Fruit fly (Drosophila melanogaster) whole organism, embryonic: ENCODE data around the gene JMJD5.

ENCODE experiments used
- Abd-B ChIP-seq: fragments of 200-800 bp; sonication (Bioruptor generic); optimal IDR thresholded peaks from 2 replicates; lab custom pipeline; 2018; ENCODE audit warnings: missing biosample characterization, mild to moderate bottlenecking, missing genetic modification characterization, moderate library complexity
- Adf1 ChIP-seq: fragments of 200-800 bp; sonication (Bioruptor generic); IDR thresholded peaks from 2 replicates; pipeline ENCODE4 v1.3.6; 2022; ENCODE audit warnings: missing biosample characterization, missing genetic modification characterization
- C15 ChIP-seq: fragments of 200-800 bp; sonication (Bioruptor generic); IDR thresholded peaks from 3 replicates; pipeline ENCODE4 v1.3.6; 2022; ENCODE audit warnings: missing biosample characterization, missing genetic modification characterization
- CG10209 ChIP-seq: fragments of 200-800 bp; sonication (Bioruptor generic); optimal IDR thresholded peaks from 3 replicates; lab custom pipeline; 2017; ENCODE audit warnings: missing biosample characterization, mild to moderate bottlenecking, missing genetic modification characterization, missing genetic modification reagents
- CG10565 ChIP-seq: fragments of 200-800 bp; sonication (Bioruptor generic); optimal IDR thresholded peaks from 3 replicates; lab custom pipeline; 2016; ENCODE audit warnings: missing biosample characterization, mild to moderate bottlenecking, missing genetic modification characterization
- CG11093 ChIP-seq: fragments of 200-800 bp; sonication (Bioruptor generic); IDR thresholded peaks from 3 replicates; pipeline ENCODE4 v1.3.6; 2022; ENCODE audit warnings: missing biosample characterization, missing genetic modification characterization
- CG12155 ChIP-seq: fragments of 200-800 bp; sonication (Bioruptor generic); optimal IDR thresholded peaks from 3 replicates; lab custom pipeline; 2016; ENCODE audit warnings: missing biosample characterization, missing genetic modification characterization
- CG12219 ChIP-seq: fragments of 200-800 bp; sonication (Bioruptor generic); optimal IDR thresholded peaks from 3 replicates; lab custom pipeline; 2018; ENCODE audit warnings: missing biosample characterization, mild to moderate bottlenecking, missing genetic modification characterization
- CG12942 ChIP-seq: fragments of 200-800 bp; sonication (Bioruptor generic); optimal IDR thresholded peaks from 3 replicates; lab custom pipeline; 2016; ENCODE audit warnings: missing biosample characterization, missing genetic modification characterization
- CG14441 ChIP-seq: fragments of 200-800 bp; sonication (Bioruptor generic); IDR thresholded peaks from 2 replicates; pipeline ENCODE4 v1.3.6; 2022; ENCODE audit warnings: missing biosample characterization, missing genetic modification characterization
- CG14965 ChIP-seq: fragments of 200-800 bp; sonication (Bioruptor generic); optimal IDR thresholded peaks from 2 replicates; lab custom pipeline; 2016; ENCODE audit warnings: missing biosample characterization, missing genetic modification characterization, borderline replicate concordance
- CG1529 ChIP-seq: fragments of 200-800 bp; sonication (Bioruptor generic); optimal IDR thresholded peaks from 3 replicates; lab custom pipeline; 2018; ENCODE audit warnings: missing biosample characterization, missing genetic modification characterization
- CG15514 ChIP-seq: fragments of 200-800 bp; sonication (Bioruptor generic); optimal IDR thresholded peaks from 3 replicates; lab custom pipeline; 2017; ENCODE audit warnings: missing biosample characterization, missing genetic modification characterization, mild to moderate bottlenecking, moderate library complexity, missing genetic modification reagents
- CG1602 ChIP-seq: fragments of 200-800 bp; sonication (Bioruptor generic); optimal IDR thresholded peaks from 3 replicates; lab custom pipeline; 2016; ENCODE audit warnings: missing biosample characterization, missing genetic modification characterization
- CG2199 ChIP-seq: fragments of 200-800 bp; sonication (Bioruptor generic); IDR thresholded peaks from 3 replicates; pipeline ENCODE4 v1.3.6; 2022; ENCODE audit warnings: missing biosample characterization, missing genetic modification characterization
- CG2202 ChIP-seq: fragments of 200-800 bp; sonication (Bioruptor generic); optimal IDR thresholded peaks from 2 replicates; lab custom pipeline; 2018; ENCODE audit warnings: missing biosample characterization, mild to moderate bottlenecking, missing genetic modification characterization
- CG2712 ChIP-seq: fragments of 200-800 bp; optimal IDR thresholded peaks from 3 replicates; lab custom pipeline; 2019; ENCODE audit warnings: missing biosample characterization, mild to moderate bottlenecking, missing genetic modification characterization, moderate library complexity
- CG31224 ChIP-seq: fragments of 200-800 bp; sonication (Bioruptor generic); IDR thresholded peaks from 2 replicates; pipeline ENCODE4 v1.3.6; 2022; ENCODE audit warnings: missing biosample characterization, missing genetic modification characterization
- CG33557 ChIP-seq: fragments of 200-800 bp; sonication (Bioruptor generic); optimal IDR thresholded peaks from 2 replicates; lab custom pipeline; 2019; ENCODE audit warnings: missing biosample characterization, mild to moderate bottlenecking, missing genetic modification characterization, moderate library complexity
- CG7357 ChIP-seq: fragments of 200-800 bp; sonication (Bioruptor generic); IDR thresholded peaks from 3 replicates; pipeline ENCODE4 v1.3.6; 2022; ENCODE audit warnings: missing biosample characterization, missing genetic modification characterization
- CG8359 ChIP-seq: fragments of 200-800 bp; sonication (Bioruptor generic); optimal IDR thresholded peaks from 2 replicates; lab custom pipeline; 2017; ENCODE audit warnings: missing biosample characterization, mild to moderate bottlenecking, missing genetic modification characterization, borderline replicate concordance
- CG9437 ChIP-seq: fragments of 200-800 bp; sonication (Bioruptor generic); optimal IDR thresholded peaks from 2 replicates; lab custom pipeline; 2018; ENCODE audit warnings: missing biosample characterization, mild to moderate bottlenecking, missing genetic modification characterization
- Deaf1 ChIP-seq: fragments of 200-800 bp; optimal IDR thresholded peaks from 3 replicates; lab custom pipeline; 2019; ENCODE audit warnings: missing biosample characterization, mild to moderate bottlenecking, missing genetic modification characterization, moderate library complexity
- Dek ChIP-seq: fragments of 200-800 bp; sonication (Bioruptor generic); optimal IDR thresholded peaks from 3 replicates; lab custom pipeline; 2019; ENCODE audit warnings: missing biosample characterization, mild to moderate bottlenecking, missing genetic modification characterization, moderate library complexity
- Lim3 ChIP-seq: fragments of 200-800 bp; sonication (Bioruptor generic); IDR thresholded peaks from 2 replicates; pipeline ENCODE4 v1.3.6; 2022; ENCODE audit warnings: missing biosample characterization, missing genetic modification characterization
- Max ChIP-seq: fragments of 200-800 bp; sonication (Bioruptor generic); optimal IDR thresholded peaks from 2 replicates; lab custom pipeline; 2016; ENCODE audit warnings: missing biosample characterization, mild to moderate bottlenecking, missing genetic modification characterization
- Nf-YB ChIP-seq: fragments of 200-800 bp; sonication (Bioruptor generic); optimal IDR thresholded peaks from 3 replicates; lab custom pipeline; 2019; ENCODE audit warnings: missing biosample characterization, mild to moderate bottlenecking, missing genetic modification characterization, moderate library complexity
- NfI ChIP-seq: fragments of 200-800 bp; sonication (Bioruptor generic); optimal IDR thresholded peaks from 3 replicates; lab custom pipeline; 2018; ENCODE audit warnings: missing biosample characterization, mild to moderate bottlenecking, missing genetic modification characterization, moderate library complexity
- ara ChIP-seq: fragments of 200-800 bp; sonication (Bioruptor generic); IDR thresholded peaks from 2 replicates; pipeline ENCODE4 v1.3.6; 2022; ENCODE audit warnings: missing biosample characterization, missing genetic modification characterization
- bowl ChIP-seq: fragments of 200-800 bp; sonication (Bioruptor generic); IDR thresholded peaks from 2 replicates; pipeline ENCODE4 v1.3.6; 2022; ENCODE audit warnings: missing biosample characterization, missing genetic modification characterization
- btn ChIP-seq: fragments of 200-800 bp; sonication (Bioruptor generic); optimal IDR thresholded peaks from 2 replicates; lab custom pipeline; 2016; ENCODE audit warnings: missing biosample characterization, missing genetic modification characterization
- chm ChIP-seq: fragments of 200-800 bp; sonication (Bioruptor generic); IDR thresholded peaks from 2 replicates; pipeline ENCODE4 v1.3.6; 2022; ENCODE audit warnings: missing biosample characterization, missing genetic modification characterization
- croc ChIP-seq: fragments of 200-800 bp; sonication (Bioruptor generic); conservative IDR thresholded peaks from 3 replicates; pipeline ENCODE4 v1.3.6; 2022; ENCODE audit warnings: missing biosample characterization, missing genetic modification characterization
- crol ChIP-seq: fragments of 200-800 bp; sonication (Bioruptor generic); IDR thresholded peaks from 2 replicates; pipeline ENCODE4 v1.3.6; 2022; ENCODE audit warnings: missing biosample characterization, missing genetic modification characterization
- eve ChIP-seq, 2 experiments: fragments of >200 bp; optimal IDR thresholded peaks; 2 replicates each; lab custom pipeline; 2017; ENCODE audit warnings: missing biosample characterization in 2 of 2, missing genetic modification characterization in 2 of 2
- fru ChIP-seq: fragments of >200 bp; optimal IDR thresholded peaks from 2 replicates; lab custom pipeline; 2017
- h ChIP-seq: fragments of >200 bp; optimal IDR thresholded peaks from 2 replicates; lab custom pipeline; 2017
- inv ChIP-seq: fragments of 200-800 bp; sonication (Bioruptor generic); IDR thresholded peaks from 2 replicates; pipeline ENCODE4 v1.3.6; 2022; ENCODE audit warnings: missing biosample characterization, missing genetic modification characterization; ENCODE audit not compliant: partially characterized antibody
- lola ChIP-seq, 3 experiments: fragments of >200 bp in 2 of 3; fragments of 200-800 bp in 1 of 3; sonication (Bioruptor generic) in 1 of 3; optimal IDR thresholded peaks; 2 replicates each; lab custom pipeline; 2017 to 2019; ENCODE audit warnings: missing biosample characterization in 3 of 3, missing genetic modification characterization in 3 of 3, mild to moderate bottlenecking in 1 of 3, moderate library complexity in 1 of 3
- maf-S ChIP-seq: fragments of 200-800 bp; sonication (Bioruptor generic); optimal IDR thresholded peaks from 2 replicates; lab custom pipeline; 2016; ENCODE audit warnings: missing biosample characterization, missing genetic modification characterization
- mam ChIP-seq: fragments of 200-800 bp; sonication (Bioruptor generic); optimal IDR thresholded peaks from 3 replicates; lab custom pipeline; 2016; ENCODE audit warnings: missing biosample characterization, missing genetic modification characterization
- otp ChIP-seq: fragments of 200-800 bp; sonication (Bioruptor generic); IDR thresholded peaks from 3 replicates; pipeline ENCODE4, ENCODE4 v1.3.6; 2022; ENCODE audit warnings: missing biosample characterization, missing genetic modification characterization
- pan ChIP-seq, 4 experiments: fragments of >200 bp in 3 of 4; fragments of 200-800 bp in 1 of 4; sonication (Bioruptor generic) in 1 of 4; optimal IDR thresholded peaks in 3 of 4; IDR thresholded peaks in 1 of 4; 2 replicates each; pipeline versions ENCODE4 v1.3.6 to Lab custom; 2017 to 2022; ENCODE audit warnings: missing biosample characterization in 2 of 4, missing genetic modification characterization in 2 of 4, mixed read lengths in 1 of 4
- seq ChIP-seq: fragments of 200-800 bp; sonication (Bioruptor generic); IDR thresholded peaks from 2 replicates; pipeline ENCODE4 v1.3.6; 2022; ENCODE audit warnings: missing biosample characterization, missing genetic modification characterization
- sima ChIP-seq: fragments of 200-800 bp; sonication (Bioruptor generic); optimal IDR thresholded peaks from 2 replicates; lab custom pipeline; 2016; ENCODE audit warnings: missing biosample characterization, missing genetic modification characterization
- sna ChIP-seq: fragments of 200-800 bp; sonication (Bioruptor generic); IDR thresholded peaks from 2 replicates; pipeline ENCODE4 v1.3.6; 2022; ENCODE audit warnings: missing biosample characterization, missing genetic modification characterization; ENCODE audit not compliant: partially characterized antibody
- so ChIP-seq: fragments of 200-800 bp; sonication (Bioruptor generic); IDR thresholded peaks from 3 replicates; pipeline ENCODE4 v1.3.6; 2022; ENCODE audit warnings: missing biosample characterization, missing genetic modification characterization
- usp ChIP-seq: fragments of >200 bp; optimal IDR thresholded peaks from 2 replicates; lab custom pipeline; 2017; ENCODE audit warnings: missing biosample characterization, missing genetic modification characterization
- zen ChIP-seq: fragments of 200-800 bp; sonication (Bioruptor generic); optimal IDR thresholded peaks from 3 replicates; lab custom pipeline; 2018; ENCODE audit warnings: missing biosample characterization, mild to moderate bottlenecking, missing genetic modification characterization, moderate library complexity

Gene JMJD5

DNA sequence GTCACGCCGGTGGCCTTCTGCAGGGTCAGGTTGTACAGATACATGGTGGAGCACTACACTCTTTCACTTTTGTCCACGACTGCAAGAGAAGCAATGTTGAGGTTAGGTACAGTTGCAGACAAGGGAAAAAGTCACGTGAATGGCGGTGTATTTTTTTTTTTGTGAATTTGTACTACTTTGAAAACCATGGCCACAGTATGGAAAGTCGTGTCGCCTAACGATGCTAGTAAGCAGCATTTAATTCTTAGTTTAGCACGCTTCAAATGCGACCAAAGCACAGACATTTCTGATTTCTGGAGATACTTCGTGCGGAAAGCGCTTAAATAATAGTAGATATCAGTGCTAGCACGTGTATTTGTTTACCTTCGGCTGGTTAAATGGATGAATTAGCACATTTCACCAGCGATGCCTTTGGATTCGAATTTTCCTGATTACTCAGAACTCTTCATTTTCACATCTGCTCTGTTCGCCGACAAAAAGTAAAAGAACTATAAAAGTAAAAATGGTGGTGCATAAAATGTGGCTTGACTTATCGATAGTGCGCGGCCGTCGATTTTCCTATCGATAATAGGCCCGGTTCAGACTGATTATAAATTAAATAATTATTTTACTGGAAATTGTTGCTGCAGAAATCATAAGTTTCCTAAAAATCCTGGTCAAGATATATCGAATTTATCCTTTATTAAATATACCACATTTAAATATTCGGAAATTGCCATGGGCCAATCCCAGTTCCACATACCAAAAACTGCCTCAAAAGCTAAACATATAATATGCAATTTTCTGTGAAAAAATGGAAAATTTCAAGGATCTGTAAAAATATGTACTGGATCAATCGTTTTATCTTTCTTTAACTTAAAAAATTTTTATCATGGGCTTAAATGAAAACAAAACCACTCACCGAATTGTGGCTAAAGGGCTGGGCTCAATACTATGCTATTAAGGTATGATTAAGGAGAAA lies 8.0 kb downstream of the JMJD5 start, which contains the start of gene Sf3b3 (continued):
- TF ChIP-seq CG10565 (GFP tag; lab: Kevin White, UChicago) (no peak), pan (optimal IDR thresholded peaks at IDR 0.05; lab: Kevin White, UChicago) (no peak), pan (GFP tag; optimal IDR thresholded peaks at IDR 0.05 in 1 of 2, IDR thresholded peaks at IDR 0.05 in 1 of 2) (peak in 1 of 2 experiments; percentile 6), fru (no peak), CG12219 (no peak), so (GFP tag; lab: Robert Waterston, UW) (no peak), NfI (no peak), CG9437 (GFP tag; lab: Kevin White, UChicago) (no peak), inv (GFP tag; lab: Robert Waterston, UW) (peak; percentile 60; the same call in 1 of the 2 replicates), otp (GFP tag; lab: Robert Waterston, UW) (no peak), CG15514 (GFP tag; lab: Kevin White, UChicago) (peak; percentile 57), Nf-YB (GFP tag; lab: Kevin White, UChicago) (no peak), CG12942 (GFP tag; lab: Kevin White, UChicago) (no peak), sna (no peak), CG1529 (GFP tag; lab: Kevin White, UChicago) (no peak), Max (GFP tag; lab: Kevin White, UChicago) (no peak), CG14965 (GFP tag; lab: Kevin White, UChicago) (no peak), Abd-B (GFP tag; lab: Kevin White, UChicago) (no peak), CG33557 (GFP tag; lab: Kevin White, UChicago) (no peak), CG31224 (GFP tag; lab: Robert Waterston, UW) (no peak; the same call in 1 of the 2 replicates), CG1602 (GFP tag; lab: Kevin White, UChicago) (no peak), mam (peak; percentile 33), h (lab: Kevin White, UChicago) (no peak), chm (GFP tag; lab: Robert Waterston, UW) (peak; percentile 58; the same call in 1 of the 2 replicates), bowl (GFP tag; lab: Robert Waterston, UW) (no peak), CG14441 (no peak), CG2712 (tag; lab: Kevin White, UChicago) (peak; percentile 46), CG2199 (0 out of 3 replicates have a peak, but pooled peaks have one; percentile 44), seq (no peak), Dek (tag; lab: Kevin White, UChicago) (no peak), lola (GFP tag; optimal IDR thresholded peaks at IDR 0.05; lab: Kevin White, UChicago) (no peak), croc (GFP tag; lab: Robert Waterston, UW) (no peak), Lim3 (no peak), CG10209 (GFP tag; lab: Kevin White, UChicago) (no peak), Deaf1 (tag; lab: Kevin White, UChicago) (no peak), crol (no peak), CG7357 (GFP tag; lab: Robert Waterston, UW) (peak; percentile 22; the same call in 1 of the 3 replicates), CG11093 (GFP tag; lab: Robert Waterston, UW) (no peak), C15 (GFP tag; lab: Robert Waterston, UW) (no peak), maf-S (GFP tag; lab: Kevin White, UChicago) (no peak), btn (no peak), CG8359 (no peak), usp (GFP tag; lab: Kevin White, UChicago) (no peak), eve (GFP tag; optimal IDR thresholded peaks at IDR 0.05; lab: Kevin White, UChicago) (no peak), CG2202 (tag; lab: Kevin White, UChicago) (no peak), Adf1 (GFP tag; lab: Robert Waterston, UW) (no peak), ara (GFP tag; lab: Robert Waterston, UW) (no peak), CG12155 (GFP tag; lab: Kevin White, UChicago) (no peak), zen (tag; lab: Kevin White, UChicago) (peak; percentile 24), sima (no peak)
